Worm (Caenorhabditis elegans): Measurements from ENCODE around the gene ZC168.2.

DNA sequence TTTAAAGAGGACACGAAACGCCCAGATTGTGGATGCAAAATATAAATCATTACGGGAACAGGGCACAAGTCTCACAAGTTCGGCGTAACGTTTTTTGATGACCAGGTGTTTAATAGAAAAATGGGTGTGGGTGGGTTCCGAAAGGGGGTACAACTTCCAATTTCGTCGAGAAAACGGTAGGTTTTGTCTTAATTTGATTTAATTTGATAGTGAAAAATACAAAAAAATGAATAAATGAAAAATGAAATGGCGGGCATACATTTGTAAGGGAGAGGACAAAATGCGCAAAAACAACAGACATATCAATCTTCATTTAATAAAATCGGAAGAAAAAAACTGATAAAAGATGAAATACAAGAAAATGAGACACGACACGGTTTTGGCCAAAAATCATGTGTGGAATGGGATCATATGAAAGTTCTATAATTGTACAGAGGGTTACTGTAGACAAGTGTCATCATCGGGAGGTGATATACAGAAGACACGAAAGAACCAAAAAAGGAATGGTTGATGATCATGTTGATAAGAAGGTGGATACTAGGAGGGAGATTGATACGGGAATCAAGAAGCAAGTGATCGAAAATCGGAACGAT, 25.9 kb upstream of the ZC168.2 start:
- TF ChIP-seq him-1 (tag; optimal IDR thresholded peaks at IDR 0.05) (no peak), dao-5 (tag; optimal IDR thresholded peaks at IDR 0.05) (no peak), W03F9.2 (tag; optimal IDR thresholded peaks at IDR 0.05) (no peak)
